Worm (Caenorhabditis elegans): ENCODE data around the gene josd-1.

Gene josd-1

ce11 chrIII:2795442-2796023 is 40.9 kb upstream of the josd-1 start (continued):
- TF ChIP-seq nhr-179 (tag; optimal IDR thresholded peaks at IDR 0.05) (no peak), mcd-1 (GFP tag; IDR thresholded peaks at IDR 0.05) (no peak; the same call in 1 of the 2 replicates), Y79H2A.3 (GFP tag; conservative IDR thresholded peaks at IDR 0.05) (no peak), B0019.2 (GFP tag; conservative IDR thresholded peaks at IDR 0.05) (no peak), efl-1 (GFP tag; optimal IDR thresholded peaks at IDR 0.05) (no peak), ztf-26 (tag; optimal IDR thresholded peaks at IDR 0.05) (no peak), ZK185.1 (tag; optimal IDR thresholded peaks at IDR 0.05; ENCODE audit: poor library complexity, severe bottlenecking) (no peak), F23B12.7 (tag; optimal IDR thresholded peaks at IDR 0.05; ENCODE audit: insufficient read depth) (no peak), Y67H2A.10 (GFP tag; conservative IDR thresholded peaks at IDR 0.05) (no peak), hsf-1 (GFP tag; IDR thresholded peaks at IDR 0.05) (no peak), snpc-1.1 (tag; optimal IDR thresholded peaks at IDR 0.05; ENCODE audit: insufficient read depth) (peak; percentile 61), athp-1 (tag; optimal IDR thresholded peaks at IDR 0.05) (no peak), cebp-2 (GFP tag; IDR thresholded peaks at IDR 0.05) (no peak), hlh-12 (tag; optimal IDR thresholded peaks at IDR 0.05) (no peak), ztf-22 (GFP tag; optimal IDR thresholded peaks at IDR 0.05) (no peak), attf-3 (GFP tag; conservative IDR thresholded peaks at IDR 0.05) (no peak), F22D6.2 (tag; optimal IDR thresholded peaks at IDR 0.05) (no peak), aptf-3 (GFP tag; IDR thresholded peaks at IDR 0.05) (no peak), sptf-2 (GFP tag; optimal IDR thresholded peaks at IDR 0.05) (no peak), B0261.1 (tag; optimal IDR thresholded peaks at IDR 0.05) (no peak), lin-26 (GFP tag; IDR thresholded peaks at IDR 0.05) (peak; percentile 67; the same call in 1 of the 2 replicates), lsl-1 (GFP tag; optimal IDR thresholded peaks at IDR 0.05) (peak; percentile 40), K12H6.12 (tag; optimal IDR thresholded peaks at IDR 0.05) (no peak), zfh-2 (GFP tag; conservative IDR thresholded peaks at IDR 0.05) (peak; percentile 46; the same call in 1 of the 2 replicates), nfya-1 (tag; optimal IDR thresholded peaks at IDR 0.05; ENCODE audit: borderline replicate concordance, insufficient read depth) (no peak), xnd-1 (tag; optimal IDR thresholded peaks at IDR 0.05) (peak; percentile 26), F37B4.10 (GFP tag; IDR thresholded peaks at IDR 0.05) (no peak), let-526 (GFP tag; IDR thresholded peaks at IDR 0.05) (no peak), egl-44 (GFP tag; IDR thresholded peaks at IDR 0.05) (no peak), tbp1 (GFP tag; optimal IDR thresholded peaks at IDR 0.05) (peak; percentile 23), tlf-1 (GFP tag; optimal IDR thresholded peaks at IDR 0.05) (no peak), rpc-1 (optimal IDR thresholded peaks at IDR 0.05) (no peak), rpc-1 (tag; optimal IDR thresholded peaks at IDR 0.05) (no peak), atf-7 (tag; optimal IDR thresholded peaks at IDR 0.05) (no peak), F39B2.1 (GFP tag; IDR thresholded peaks at IDR 0.05) (no peak), chd-7 (tag; optimal IDR thresholded peaks at IDR 0.05) (no peak), madf-8 (GFP tag; conservative IDR thresholded peaks at IDR 0.05) (no peak), gei-17 (GFP tag; optimal IDR thresholded peaks at IDR 0.05) (no peak), mes-4 (tag; optimal IDR thresholded peaks at IDR 0.05) (no peak), aptf-2 (GFP tag; conservative IDR thresholded peaks at IDR 0.05) (0 out of 2 replicates have a peak, but pooled peaks have one; percentile 53), C06A6.2 (GFP tag; conservative IDR thresholded peaks at IDR 0.05) (no peak), snpc-4 (GFP tag; optimal IDR thresholded peaks at IDR 0.05) (peak; percentile 73), snpc-4 (tag; optimal IDR thresholded peaks at IDR 0.05) (peak in 3 of 4 experiments; percentile 54 to 91 (median 90)), K11D2.4 (GFP tag; IDR thresholded peaks at IDR 0.05) (no peak), mxl-1 (tag; optimal IDR thresholded peaks at IDR 0.05) (peak; percentile 13), ets-4 (GFP tag; optimal IDR thresholded peaks at IDR 0.05) (no peak), pha-4 (tag; optimal IDR thresholded peaks at IDR 0.05) (no peak), ceh-40 (GFP tag; IDR thresholded peaks at IDR 0.05) (no peak), rcor-1 (GFP tag; IDR thresholded peaks at IDR 0.05) (no peak)
